Worm (Caenorhabditis elegans) whole organism, L2 larva: ENCODE data around the gene srt-50.

Source experiments
- ama-1 ChIP-seq: fragments of 150-350 bp; optimal IDR thresholded peaks from 2 replicates; lab custom pipeline; 2018; ENCODE audit warnings: inconsistent platforms
- elt-3 ChIP-seq: sonication (generic microtip); optimal IDR thresholded peaks from 2 replicates; lab custom pipeline; 2017; ENCODE audit warnings: missing biosample characterization, missing genetic modification characterization
- lin-11 ChIP-seq: fragments of 150-350 bp; sonication (generic microtip); optimal IDR thresholded peaks from 2 replicates; lab custom pipeline; 2014; ENCODE audit warnings: missing biosample characterization, missing genetic modification characterization, inconsistent platforms, mixed read lengths
- lin-39 ChIP-seq: fragments of 150-350 bp; optimal IDR thresholded peaks from 2 replicates; lab custom pipeline; 2014; ENCODE audit warnings: missing biosample characterization, missing genetic modification reagents, missing genetic modification characterization
- mdl-1 ChIP-seq, 2 experiments: fragments of 150-350 bp in 1 of 2; sonication (generic microtip) in 1 of 2; optimal IDR thresholded peaks; 2 replicates each; lab custom pipeline; 2017; ENCODE audit warnings: missing biosample characterization in 2 of 2, missing genetic modification characterization in 2 of 2
- nhr-11 ChIP-seq: fragments of 150-350 bp; optimal IDR thresholded peaks from 2 replicates; lab custom pipeline; 2014; ENCODE audit warnings: missing biosample characterization, missing genetic modification characterization
- nhr-12 ChIP-seq: fragments of 150-350 bp; optimal IDR thresholded peaks from 2 replicates; lab custom pipeline; 2014; ENCODE audit warnings: missing biosample characterization, missing genetic modification characterization
- nhr-237 ChIP-seq: fragments of 150-350 bp; optimal IDR thresholded peaks from 2 replicates; lab custom pipeline; 2014; ENCODE audit warnings: missing biosample characterization, missing genetic modification characterization
- nhr-77 ChIP-seq: fragments of 150-350 bp; optimal IDR thresholded peaks from 2 replicates; lab custom pipeline; 2014; ENCODE audit warnings: missing biosample characterization, missing genetic modification characterization
- skn-1 ChIP-seq: sonication (generic microtip); optimal IDR thresholded peaks from 2 replicates; lab custom pipeline; 2017; ENCODE audit warnings: missing biosample characterization, missing genetic modification characterization
- snpc-4 ChIP-seq: fragments of 150-350 bp; optimal IDR thresholded peaks from 2 replicates; lab custom pipeline; 2014; ENCODE audit warnings: missing biosample characterization, missing genetic modification characterization
- unc-55 ChIP-seq: fragments of 150-350 bp; sonication (generic microtip); optimal IDR thresholded peaks from 3 replicates; lab custom pipeline; 2014; ENCODE audit warnings: missing biosample characterization, missing genetic modification reagents, missing genetic modification characterization

DNA sequence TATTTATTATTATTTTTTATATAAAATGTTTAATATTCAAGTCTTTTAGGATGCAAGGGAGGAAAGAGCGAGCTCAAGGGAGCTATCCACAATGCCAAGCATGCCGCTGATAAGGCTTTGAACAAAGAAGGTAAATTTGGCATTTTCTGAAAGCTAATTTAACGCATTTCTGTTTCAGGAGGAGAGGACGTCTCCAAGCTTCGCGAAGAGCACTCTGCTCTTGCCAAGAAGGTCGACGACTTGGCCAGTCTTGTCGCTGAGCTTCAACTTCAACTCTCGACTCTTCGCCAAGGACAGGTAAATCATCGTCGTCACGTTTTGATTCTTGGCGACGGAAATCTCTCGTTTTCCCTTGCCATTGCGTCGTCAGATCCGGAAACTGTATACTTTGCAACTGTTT is 37.0 kb upstream of the srt-50 start:
- TF ChIP-seq nhr-237 (no peak), mdl-1 (tag; optimal IDR thresholded peaks at IDR 0.05; lab: Kevin White, UChicago) (no peak), elt-3 (tag; lab: Kevin White, UChicago) (no peak), skn-1 (tag; lab: Kevin White, UChicago) (no peak), lin-11 (tag; lab: Kevin White, UChicago) (no peak), nhr-12 (no peak), nhr-77 (no peak), ama-1 (lab: Kevin White, UChicago) (no peak), snpc-4 (no peak), nhr-11 (tag; lab: Kevin White, UChicago) (no peak), lin-39 (tag; lab: Kevin White, UChicago) (no peak), unc-55 (no peak)
